Fruit fly (Drosophila melanogaster) whole organism: ENCODE data around the gene Cyp316a1.

Experiments
- CG8478 ChIP-seq: fragments of >200 bp; optimal IDR thresholded peaks from 2 replicates; lab custom pipeline; 2018; ENCODE audit warnings: inconsistent platforms
- Dll ChIP-seq: fragments of >200 bp; optimal IDR thresholded peaks from 2 replicates; lab custom pipeline; 2017
- EcR ChIP-seq, 2 experiments: fragments of >200 bp; optimal IDR thresholded peaks; 2 replicates each; lab custom pipeline; 2017; ENCODE audit warnings: missing biosample characterization in 2 of 2, missing genetic modification characterization in 2 of 2, missing genetic modification reagents in 2 of 2
- pan ChIP-seq: fragments of >200 bp; optimal IDR thresholded peaks from 2 replicates; lab custom pipeline; 2017
- psq ChIP-seq: fragments of >200 bp; optimal IDR thresholded peaks from 2 replicates; lab custom pipeline; 2017
- usp ChIP-seq: fragments of >200 bp; optimal IDR thresholded peaks from 2 replicates; lab custom pipeline; 2017; ENCODE audit warnings: missing biosample characterization, missing genetic modification characterization, mixed read lengths

dm6 chr3L:7491564-7491963 lies at the start of gene Cyp316a1:
- TF ChIP-seq psq (no peak), pan (lab: Kevin White, UChicago) (no peak), Dll (lab: Kevin White, UChicago) (no peak), CG8478 (no peak), EcR (GFP tag; optimal IDR thresholded peaks at IDR 0.05; lab: Kevin White, UChicago) (no peak), usp (GFP tag; lab: Kevin White, UChicago) (no peak)
